Worm (Caenorhabditis elegans) whole organism, L1 larva: ENCODE measurements around the gene F28F9.2.

ENCODE experiments used
- C34B4.2 ChIP-seq: sonication (generic microtip); optimal IDR thresholded peaks from 2 replicates; lab custom pipeline; 2017; ENCODE audit warnings: mild to moderate bottlenecking, missing genetic modification characterization, missing compliant biosample characterization
- Y116A8C.19 ChIP-seq: sonication (generic microtip); optimal IDR thresholded peaks from 2 replicates; lab custom pipeline; 2016; ENCODE audit warnings: missing compliant biosample characterization, missing genetic modification characterization, borderline replicate concordance
- alr-1 ChIP-seq: fragments of 200-800 bp; sonication (Bioruptor generic); optimal IDR thresholded peaks from 2 replicates; lab custom pipeline; 2018; ENCODE audit warnings: borderline replicate concordance, mild to moderate bottlenecking, missing genetic modification characterization, missing compliant biosample characterization
- blmp-1 ChIP-seq: fragments of 150-350 bp; optimal IDR thresholded peaks from 2 replicates; lab custom pipeline; 2014; ENCODE audit warnings: missing biosample characterization, missing genetic modification characterization
- ceh-63 ChIP-seq: fragments of 200-800 bp; sonication (Bioruptor generic); optimal IDR thresholded peaks from 2 replicates; lab custom pipeline; 2018; ENCODE audit warnings: mild to moderate bottlenecking, missing genetic modification characterization, missing compliant biosample characterization
- ceh-8 ChIP-seq: fragments of 200-800 bp; sonication (Bioruptor generic); optimal IDR thresholded peaks from 2 replicates; lab custom pipeline; 2018; ENCODE audit warnings: mild to moderate bottlenecking, missing genetic modification characterization, moderate library complexity, missing compliant biosample characterization
- ceh-82 ChIP-seq, 3 experiments: fragments of 150-350 bp in 1 of 3; sonication (generic microtip) in 2 of 3; optimal IDR thresholded peaks; 2 replicates each; lab custom pipeline; 2014 to 2017; ENCODE audit warnings: missing biosample characterization in 3 of 3, missing genetic modification characterization in 3 of 3
- ceh-88 ChIP-seq: fragments of 200-800 bp; sonication (Bioruptor generic); IDR thresholded peaks from 2 replicates; pipeline ENCODE4 v1.3.6; 2022; ENCODE audit warnings: missing genetic modification characterization, missing compliant biosample characterization
- ceh-90 ChIP-seq: sonication (generic microtip); optimal IDR thresholded peaks from 2 replicates; lab custom pipeline; 2016; ENCODE audit warnings: missing genetic modification characterization, missing compliant biosample characterization
- dpl-1 ChIP-seq, 3 experiments: fragments of 150-350 bp in 2 of 3; sonication (generic microtip) in 1 of 3; optimal IDR thresholded peaks; 2 replicates each; lab custom pipeline; 2014 to 2017; ENCODE audit warnings: missing biosample characterization in 3 of 3, missing genetic modification characterization in 3 of 3, missing genetic modification reagents in 3 of 3
- efl-1 ChIP-seq, 4 experiments: fragments of 150-350 bp; optimal IDR thresholded peaks in 3 of 4; peaks in 1 of 4; 1 replicate in 1 of 4; 2 replicates in 3 of 4; lab custom pipeline; 2014; ENCODE audit warnings: missing biosample characterization in 2 of 4, missing genetic modification characterization in 2 of 4, missing genetic modification reagents in 2 of 4
- efl-3 ChIP-seq: fragments of 200-800 bp; sonication (Bioruptor generic); optimal IDR thresholded peaks from 2 replicates; lab custom pipeline; 2018; ENCODE audit warnings: mild to moderate bottlenecking, missing genetic modification characterization, missing compliant biosample characterization
- fkh-4 ChIP-seq: sonication (generic microtip); optimal IDR thresholded peaks from 2 replicates; lab custom pipeline; 2016; ENCODE audit warnings: missing compliant biosample characterization, missing genetic modification characterization, borderline replicate concordance
- fos-1 ChIP-seq: fragments of 150-350 bp; optimal IDR thresholded peaks from 2 replicates; lab custom pipeline; 2014; ENCODE audit warnings: missing biosample characterization, missing genetic modification characterization
- grh-1 ChIP-seq: fragments of 200-800 bp; sonication (Bioruptor generic); IDR thresholded peaks from 2 replicates; pipeline ENCODE4 v1.3.6; 2022; ENCODE audit warnings: missing genetic modification reagents, missing genetic modification characterization, missing compliant biosample characterization
- hlh-17 ChIP-seq: fragments of 200-800 bp; sonication (Bioruptor generic); optimal IDR thresholded peaks from 2 replicates; lab custom pipeline; 2018; ENCODE audit warnings: missing genetic modification characterization, mild to moderate bottlenecking, missing compliant biosample characterization, moderate library complexity, borderline replicate concordance
- hpl-2 ChIP-seq: fragments of 150-350 bp; optimal IDR thresholded peaks from 2 replicates; lab custom pipeline; 2014; ENCODE audit warnings: missing biosample characterization, missing genetic modification reagents, missing genetic modification characterization
- isw-1 ChIP-seq: fragments of 200-800 bp; sonication (Bioruptor generic); IDR thresholded peaks from 2 replicates; pipeline ENCODE4 v1.3.6; 2022; ENCODE audit warnings: missing genetic modification characterization, missing compliant biosample characterization
- jun-1 ChIP-seq: fragments of 150-350 bp; optimal IDR thresholded peaks from 2 replicates; lab custom pipeline; 2014; ENCODE audit warnings: missing biosample characterization, missing genetic modification reagents, missing genetic modification characterization
- lin-14 ChIP-seq: fragments of 200-800 bp; sonication (Bioruptor generic); optimal IDR thresholded peaks from 2 replicates; lab custom pipeline; 2018; ENCODE audit warnings: mild to moderate bottlenecking, missing genetic modification characterization, moderate library complexity, missing compliant biosample characterization
- lin-15B ChIP-seq: fragments of 150-350 bp; sonication (generic microtip); optimal IDR thresholded peaks from 3 replicates; lab custom pipeline; 2014; ENCODE audit warnings: missing biosample characterization, missing genetic modification characterization
- lin-35 ChIP-seq, 2 experiments: fragments of 150-350 bp; optimal IDR thresholded peaks; 2 replicates each; lab custom pipeline; 2014; ENCODE audit warnings: missing biosample characterization in 2 of 2, missing genetic modification characterization in 2 of 2, missing genetic modification reagents in 2 of 2
- lir-3 ChIP-seq: sonication (generic microtip); optimal IDR thresholded peaks from 2 replicates; lab custom pipeline; 2016; ENCODE audit warnings: mild to moderate bottlenecking, missing genetic modification characterization, moderate library complexity, missing compliant biosample characterization; ENCODE audit not compliant: poor library complexity
- mef-2 ChIP-seq: fragments of 150-350 bp; optimal IDR thresholded peaks from 2 replicates; lab custom pipeline; 2014; ENCODE audit warnings: missing biosample characterization, missing genetic modification characterization
- nhr-12 ChIP-seq: sonication (generic microtip); optimal IDR thresholded peaks from 2 replicates; lab custom pipeline; 2017; ENCODE audit warnings: missing biosample characterization, missing genetic modification characterization
- nhr-20 ChIP-seq: sonication (generic microtip); optimal IDR thresholded peaks from 2 replicates; lab custom pipeline; 2016; ENCODE audit warnings: mild to moderate bottlenecking, missing genetic modification characterization, missing compliant biosample characterization
- nhr-237 ChIP-seq: fragments of 150-350 bp; optimal IDR thresholded peaks from 2 replicates; lab custom pipeline; 2014; ENCODE audit warnings: missing biosample characterization, missing genetic modification characterization
- nhr-71 ChIP-seq: sonication (generic microtip); optimal IDR thresholded peaks from 2 replicates; lab custom pipeline; 2016; ENCODE audit warnings: mild to moderate bottlenecking, missing genetic modification characterization, moderate library complexity, missing compliant biosample characterization
- nhr-76 ChIP-seq: sonication (generic microtip); optimal IDR thresholded peaks from 2 replicates; lab custom pipeline; 2017; ENCODE audit warnings: missing biosample characterization, missing genetic modification characterization
- nhr-85 ChIP-seq: sonication (generic microtip); peaks from one replicate; lab custom pipeline; 2016; ENCODE audit warnings: missing genetic modification characterization, inconsistent platforms, missing compliant biosample characterization
- sptf-1 ChIP-seq: fragments of 150-350 bp; optimal IDR thresholded peaks from 2 replicates; lab custom pipeline; 2014; ENCODE audit warnings: missing biosample characterization, missing genetic modification characterization
- tbx-2 ChIP-seq: sonication (generic microtip); optimal IDR thresholded peaks from 2 replicates; lab custom pipeline; 2016; ENCODE audit warnings: missing genetic modification characterization, missing compliant biosample characterization
- tlp-1 ChIP-seq: fragments of 150-350 bp; optimal IDR thresholded peaks from 2 replicates; lab custom pipeline; 2014; ENCODE audit warnings: missing biosample characterization, missing genetic modification characterization
- unc-130 ChIP-seq: fragments of 150-350 bp; optimal IDR thresholded peaks from 2 replicates; lab custom pipeline; 2017; ENCODE audit warnings: missing biosample characterization, missing genetic modification characterization, inconsistent platforms
- unc-30 ChIP-seq: sonication (generic microtip); optimal IDR thresholded peaks from 2 replicates; lab custom pipeline; 2017; ENCODE audit warnings: missing biosample characterization, missing genetic modification characterization
- zag-1 ChIP-seq: fragments of 150-350 bp; optimal IDR thresholded peaks from 2 replicates; lab custom pipeline; 2014; ENCODE audit warnings: missing biosample characterization, missing genetic modification characterization
- ztf-11 ChIP-seq, 2 experiments: sonication (generic microtip); optimal IDR thresholded peaks; 2 replicates each; lab custom pipeline; 2016 to 2017; ENCODE audit warnings: missing genetic modification characterization in 2 of 2, missing biosample characterization in 1 of 2, missing compliant biosample characterization in 1 of 2

F28F9.2 gene

ce11 chrIV:3866018-3866417, 26.5 kb downstream of the F28F9.2 start (continued):
- TF ChIP-seq efl-1 (optimal IDR thresholded peaks at IDR 0.05; lab: Kevin White, UChicago) (no peak), efl-1 (GFP tag; optimal IDR thresholded peaks at IDR 0.05 in 1 of 2; lab: Kevin White, UChicago) (peak in 1 of 2 experiments; percentile 68), C34B4.2 (tag; lab: Kevin White, UChicago) (no peak), lin-35 (GFP tag; optimal IDR thresholded peaks at IDR 0.05; lab: Kevin White, UChicago) (peak in 1 of 2 experiments; percentile 50), zag-1 (tag; lab: Kevin White, UChicago) (no peak), ceh-90 (tag; lab: Kevin White, UChicago) (no peak), ceh-63 (GFP tag; lab: Kevin White, UChicago) (no peak), lir-3 (tag; lab: Kevin White, UChicago) (no peak), fkh-4 (tag; lab: Kevin White, UChicago) (no peak), fos-1 (tag; lab: Kevin White, UChicago) (no peak), efl-3 (GFP tag; lab: Kevin White, UChicago) (no peak), Y116A8C.19 (tag; lab: Kevin White, UChicago) (no peak), ceh-88 (no peak), ceh-82 (tag; optimal IDR thresholded peaks at IDR 0.05; lab: Kevin White, UChicago) (no peak), hpl-2 (GFP tag; lab: Kevin White, UChicago) (no peak), sptf-1 (tag; lab: Kevin White, UChicago) (no peak), grh-1 (no peak), unc-130 (no peak)

- TF ChIP-seq nhr-237 (tag; lab: Kevin White, UChicago) (no peak), C34B4.2 (tag; lab: Kevin White, UChicago) (no peak), ztf-11 (tag; optimal IDR thresholded peaks at IDR 0.05; lab: Kevin White, UChicago) (no peak), dpl-1 (GFP tag; optimal IDR thresholded peaks at IDR 0.05; lab: Kevin White, UChicago) (no peak), efl-1 (optimal IDR thresholded peaks at IDR 0.05; lab: Kevin White, UChicago) (no peak), efl-1 (GFP tag; optimal IDR thresholded peaks at IDR 0.05 in 1 of 2; lab: Kevin White, UChicago) (peak in 1 of 2 experiments; percentile 83), blmp-1 (tag; lab: Kevin White, UChicago) (peak; percentile 82), ceh-63 (GFP tag; lab: Kevin White, UChicago) (no peak), unc-30 (tag; lab: Kevin White, UChicago) (no peak)
Observed at ce11 chrIV:3867252-3867651, 27.7 kb downstream of the F28F9.2 start, which contains the start of gene F37C4.4. TSS of gene F37C4.4 (plus strand) at chrIV:3867309.

ce11 chrIV:3869875-3870274, 30.4 kb downstream of the F28F9.2 start:
- no peak for TF ChIP-seq sptf-1 (tag; lab: Kevin White, UChicago)
- peak; percentile 46 for TF ChIP-seq nhr-85
- no peak for TF ChIP-seq nhr-20
- TF ChIP-seq ceh-82 (tag; optimal IDR thresholded peaks at IDR 0.05; lab: Kevin White, UChicago) = no peak
- TF ChIP-seq blmp-1 (tag; lab: Kevin White, UChicago) = peak; percentile 93

ce11 chrIV:3873195-3873594, 33.7 kb downstream of the F28F9.2 start:
- no peak for TF ChIP-seq isw-1 (GFP tag; lab: Robert Waterston, UW)
- no peak for TF ChIP-seq nhr-76 (tag; lab: Kevin White, UChicago)
- TF ChIP-seq lin-15B (tag; lab: Kevin White, UChicago) = no peak
- no peak for TF ChIP-seq lin-14 (GFP tag; lab: Kevin White, UChicago)
- no peak for TF ChIP-seq mef-2 (tag; lab: Kevin White, UChicago)
- TF ChIP-seq unc-30 (tag; lab: Kevin White, UChicago) = no peak
- TF ChIP-seq tbx-2 (tag; lab: Kevin White, UChicago) = no peak
- no peak for TF ChIP-seq ceh-8 (GFP tag; lab: Kevin White, UChicago)
- TF ChIP-seq jun-1 (tag; lab: Kevin White, UChicago) = no peak
- no peak for TF ChIP-seq hlh-17 (GFP tag; lab: Kevin White, UChicago)
- TF ChIP-seq tlp-1 (tag; lab: Kevin White, UChicago) = no peak
- no peak for TF ChIP-seq alr-1 (tag; lab: Kevin White, UChicago)
- TF ChIP-seq Y116A8C.19 (tag; lab: Kevin White, UChicago) = no peak
- no peak for TF ChIP-seq fkh-4 (tag; lab: Kevin White, UChicago)
- no peak for TF ChIP-seq nhr-12
- TF ChIP-seq nhr-71 (tag; lab: Kevin White, UChicago) = no peak
